Fruit fly (Drosophila melanogaster) whole organism, prepupa: ENCODE data around the gene CG31626.

ENCODE experiments used
- CG11902 ChIP-seq: fragments of 200-800 bp; sonication (Bioruptor generic); optimal IDR thresholded peaks from 3 replicates; lab custom pipeline; 2016; ENCODE audit warnings: missing biosample characterization, missing genetic modification characterization
- CG1621 ChIP-seq: fragments of 200-800 bp; sonication (Bioruptor generic); optimal IDR thresholded peaks from 3 replicates; lab custom pipeline; 2018; ENCODE audit warnings: missing biosample characterization, mild to moderate bottlenecking, missing genetic modification characterization
- CG16779 ChIP-seq: fragments of 200-800 bp; sonication (Bioruptor generic); optimal IDR thresholded peaks from 3 replicates; lab custom pipeline; 2017; ENCODE audit warnings: missing biosample characterization, mild to moderate bottlenecking, missing genetic modification characterization
- CG6163 ChIP-seq: fragments of 200-800 bp; sonication (Bioruptor generic); IDR thresholded peaks from 3 replicates; pipeline ENCODE4 v1.3.6; 2022; ENCODE audit warnings: missing biosample characterization, missing genetic modification characterization
- Eip75B ChIP-seq: fragments of 200-800 bp; sonication (Bioruptor generic); optimal IDR thresholded peaks from 3 replicates; lab custom pipeline; 2016; ENCODE audit warnings: missing biosample characterization, missing genetic modification characterization
- Eip93F ChIP-seq: fragments of 200-800 bp; sonication (Bioruptor generic); optimal IDR thresholded peaks from 2 replicates; lab custom pipeline; 2016; ENCODE audit warnings: missing biosample characterization, mild to moderate bottlenecking, missing genetic modification characterization
- Ets21C ChIP-seq: fragments of 200-800 bp; sonication (Bioruptor generic); optimal IDR thresholded peaks from 3 replicates; lab custom pipeline; 2016; ENCODE audit warnings: missing biosample characterization, missing genetic modification characterization
- Hr38 ChIP-seq: sonication (Bioruptor generic); optimal IDR thresholded peaks from 2 replicates; lab custom pipeline; 2016; ENCODE audit warnings: missing biosample characterization, missing genetic modification characterization
- Hr39 ChIP-seq: fragments of 200-800 bp; sonication (Bioruptor generic); optimal IDR thresholded peaks from 2 replicates; lab custom pipeline; 2016; ENCODE audit warnings: missing biosample characterization, missing genetic modification characterization
- OdsH ChIP-seq: fragments of 200-800 bp; sonication (Bioruptor generic); optimal IDR thresholded peaks from 3 replicates; lab custom pipeline; 2016; ENCODE audit warnings: missing biosample characterization, missing genetic modification characterization
- Sox102F ChIP-seq: fragments of 200-800 bp; sonication (Bioruptor generic); optimal IDR thresholded peaks from 2 replicates; lab custom pipeline; 2016; ENCODE audit warnings: missing biosample characterization, mild to moderate bottlenecking, missing genetic modification characterization
- dsx ChIP-seq: fragments of 200-800 bp; optimal IDR thresholded peaks from 3 replicates; lab custom pipeline; 2019; ENCODE audit warnings: missing biosample characterization, mild to moderate bottlenecking, missing genetic modification characterization, moderate library complexity; ENCODE audit not compliant: poor library complexity, severe bottlenecking
- net ChIP-seq: fragments of 200-800 bp; sonication (Bioruptor generic); optimal IDR thresholded peaks from 3 replicates; lab custom pipeline; 2016; ENCODE audit warnings: missing biosample characterization, missing genetic modification characterization
- salr ChIP-seq, 2 experiments: fragments of 200-800 bp; sonication (Bioruptor generic); optimal IDR thresholded peaks; 3 replicates each; lab custom pipeline; 2016 to 2018; ENCODE audit warnings: missing biosample characterization in 2 of 2, missing genetic modification characterization in 2 of 2, mild to moderate bottlenecking in 1 of 2

dm6 chr2L:21251750-21252149 lies 15.2 kb upstream of the CG31626 start:
- TF ChIP-seq CG6163 (no peak), Ets21C (GFP tag; lab: Kevin White, UChicago) (no peak), Eip93F (GFP tag; lab: Kevin White, UChicago) (no peak), Sox102F (GFP tag; lab: Kevin White, UChicago) (no peak), CG1621 (tag; lab: Kevin White, UChicago) (no peak), Eip75B (GFP tag; lab: Kevin White, UChicago) (no peak), OdsH (GFP tag; lab: Kevin White, UChicago) (no peak), CG16779 (tag; lab: Kevin White, UChicago) (no peak), salr (GFP tag; optimal IDR thresholded peaks at IDR 0.05; lab: Kevin White, UChicago) (no peak), net (no peak), Hr38 (no peak), CG11902 (no peak), Hr39 (GFP tag; lab: Kevin White, UChicago) (no peak), dsx (GFP tag; lab: Kevin White, UChicago) (no peak)
